Worm (Caenorhabditis elegans): ENCODE results near the gene ugt-23.
A peak's percentile ranks its signal among the peaks of the same experiment; 100 is the strongest.

ugt-23 gene

DNA sequence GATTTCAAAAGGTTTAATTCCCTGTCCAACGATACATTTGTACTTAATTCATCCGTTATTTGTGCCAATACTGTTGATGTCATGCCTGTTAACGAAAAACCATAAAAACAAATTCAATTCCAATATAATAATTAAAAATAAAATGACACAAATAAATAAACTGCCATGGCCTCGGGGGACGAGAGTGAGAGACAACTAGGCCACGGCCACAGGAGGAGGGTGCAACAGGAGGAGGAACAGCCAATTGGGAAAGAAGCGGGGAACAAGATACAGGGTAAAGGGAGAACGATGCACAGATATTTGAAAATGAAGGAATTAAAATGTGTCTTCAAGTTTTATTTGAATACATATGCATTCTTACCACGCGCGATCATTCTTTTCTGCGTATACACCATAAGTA is 7.6 kb downstream of the ugt-23 start, which contains the start of gene F21G4.6 (continued):
- no peak for TF ChIP-seq elt-4 (tag; optimal IDR thresholded peaks at IDR 0.05)
- TF ChIP-seq unc-55 (GFP tag; optimal IDR thresholded peaks at IDR 0.05): no peak
- no peak for TF ChIP-seq unc-86 (tag; optimal IDR thresholded peaks at IDR 0.05)
- no peak for TF ChIP-seq ahr-1 (tag; optimal IDR thresholded peaks at IDR 0.05)
- no peak for TF ChIP-seq fkh-10 (GFP tag; optimal IDR thresholded peaks at IDR 0.05)
- TF ChIP-seq unc-42 (tag; optimal IDR thresholded peaks at IDR 0.05): no peak
- no peak for TF ChIP-seq ref-2 (tag; optimal IDR thresholded peaks at IDR 0.05)
- TF ChIP-seq ets-4 (tag; optimal IDR thresholded peaks at IDR 0.05): peak; percentile 28
- no peak for TF ChIP-seq pha-2 (tag; optimal IDR thresholded peaks at IDR 0.05)
- TF ChIP-seq ceh-6 (GFP tag; optimal IDR thresholded peaks at IDR 0.05): no peak
- TF ChIP-seq pqm-1 (tag; optimal IDR thresholded peaks at IDR 0.05): no peak
- peak; percentile 47 for TF ChIP-seq ceh-31 (tag; optimal IDR thresholded peaks at IDR 0.05)
- TF ChIP-seq C38D4.7 (GFP tag; optimal IDR thresholded peaks at IDR 0.05): no peak
- TF ChIP-seq unc-3 (GFP tag; conservative IDR thresholded peaks at IDR 0.05): no peak
- TF ChIP-seq unc-3 (tag; optimal IDR thresholded peaks at IDR 0.05): no peak
- TF ChIP-seq ceh-2 (tag; optimal IDR thresholded peaks at IDR 0.05): peak; percentile 57
- peak; percentile 66 for TF ChIP-seq tbx-2 (tag; optimal IDR thresholded peaks at IDR 0.05)
- TF ChIP-seq npax-4 (tag; optimal IDR thresholded peaks at IDR 0.05): no peak
- TF ChIP-seq K09A11.1 (tag; optimal IDR thresholded peaks at IDR 0.05; ENCODE audit: insufficient read depth): no peak
- no peak for TF ChIP-seq pros-1 (tag; optimal IDR thresholded peaks at IDR 0.05)
- TF ChIP-seq ceh-14 (tag; optimal IDR thresholded peaks at IDR 0.05): no peak
- no peak for TF ChIP-seq syd-9 (tag; optimal IDR thresholded peaks at IDR 0.05)

ce11 chrX:9905840-9906239 is 19.1 kb downstream of the ugt-23 start, which contains the start of gene F21G4.5:
TSS of gene F21G4.5 (plus strand) at chrX:9906140.
- TF ChIP-seq ceh-24 (tag; optimal IDR thresholded peaks at IDR 0.05) (no peak), rnt-1 (tag; optimal IDR thresholded peaks at IDR 0.05) (no peak), npax-4 (tag; optimal IDR thresholded peaks at IDR 0.05) (no peak), zip-5 (tag; optimal IDR thresholded peaks at IDR 0.05) (no peak), ceh-6 (GFP tag; optimal IDR thresholded peaks at IDR 0.05) (no peak), ref-2 (tag; optimal IDR thresholded peaks at IDR 0.05) (no peak), T23F11.4 (GFP tag; optimal IDR thresholded peaks at IDR 0.05) (no peak), ceh-9 (tag; optimal IDR thresholded peaks at IDR 0.05) (no peak), ceh-34 (tag; optimal IDR thresholded peaks at IDR 0.05) (no peak), odd-2 (tag; optimal IDR thresholded peaks at IDR 0.05) (no peak), pqm-1 (tag; optimal IDR thresholded peaks at IDR 0.05) (no peak), fax-1 (tag; optimal IDR thresholded peaks at IDR 0.05) (no peak), ttx-3 (tag; optimal IDR thresholded peaks at IDR 0.05) (no peak), che-1 (tag; optimal IDR thresholded peaks at IDR 0.05) (no peak)

ce11 chrX:9899426-9900131 is 25.4 kb downstream of the ugt-23 start, which contains the start of gene phf-34:
TSS of gene phf-34 (minus strand) at chrX:9899476.
- TF ChIP-seq ceh-31 (tag; optimal IDR thresholded peaks at IDR 0.05) (peak; percentile 74), gmeb-2 (tag; optimal IDR thresholded peaks at IDR 0.05) (no peak), hlh-15 (tag; optimal IDR thresholded peaks at IDR 0.05) (no peak), nhr-11 (tag; optimal IDR thresholded peaks at IDR 0.05) (no peak), ceh-19 (GFP tag; optimal IDR thresholded peaks at IDR 0.05) (peak; percentile 43), tbx-2 (tag; optimal IDR thresholded peaks at IDR 0.05) (peak; percentile 37), nfya-1 (tag; optimal IDR thresholded peaks at IDR 0.05) (peak; percentile 67), dmd-4 (tag; optimal IDR thresholded peaks at IDR 0.05; ENCODE audit: borderline replicate concordance) (no peak), sdc-2 (tag; optimal IDR thresholded peaks at IDR 0.05) (peak; percentile 58), ceh-2 (tag; optimal IDR thresholded peaks at IDR 0.05) (no peak), F13H6.1 (tag; optimal IDR thresholded peaks at IDR 0.05) (no peak), dve-1 (tag; optimal IDR thresholded peaks at IDR 0.05) (peak; percentile 37), hlh-30 (tag; optimal IDR thresholded peaks at IDR 0.05; ENCODE audit: insufficient read depth) (peak; percentile 38), hlh-6 (tag; optimal IDR thresholded peaks at IDR 0.05) (no peak), lim-6 (tag; optimal IDR thresholded peaks at IDR 0.05) (no peak), unc-42 (tag; optimal IDR thresholded peaks at IDR 0.05) (peak; percentile 67), ceh-34 (tag; optimal IDR thresholded peaks at IDR 0.05) (peak; percentile 35), unc-55 (GFP tag; optimal IDR thresholded peaks at IDR 0.05) (peak; percentile 31)

All from whole organism, late embryonic.